Worm (Caenorhabditis elegans): ENCODE measurements around the gene tbx-39.

ce11 chrIV:15361244-15361643 lies 37.6 kb downstream of the tbx-39 start, which contains the start of gene cpna-4:
- TF ChIP-seq ztf-11 (tag; optimal IDR thresholded peaks at IDR 0.05) (no peak), alr-1 (tag; optimal IDR thresholded peaks at IDR 0.05) (no peak)
